Fruit fly (Drosophila melanogaster): Measurements from ENCODE around the gene CG46280.

Gene CG46280

DNA sequence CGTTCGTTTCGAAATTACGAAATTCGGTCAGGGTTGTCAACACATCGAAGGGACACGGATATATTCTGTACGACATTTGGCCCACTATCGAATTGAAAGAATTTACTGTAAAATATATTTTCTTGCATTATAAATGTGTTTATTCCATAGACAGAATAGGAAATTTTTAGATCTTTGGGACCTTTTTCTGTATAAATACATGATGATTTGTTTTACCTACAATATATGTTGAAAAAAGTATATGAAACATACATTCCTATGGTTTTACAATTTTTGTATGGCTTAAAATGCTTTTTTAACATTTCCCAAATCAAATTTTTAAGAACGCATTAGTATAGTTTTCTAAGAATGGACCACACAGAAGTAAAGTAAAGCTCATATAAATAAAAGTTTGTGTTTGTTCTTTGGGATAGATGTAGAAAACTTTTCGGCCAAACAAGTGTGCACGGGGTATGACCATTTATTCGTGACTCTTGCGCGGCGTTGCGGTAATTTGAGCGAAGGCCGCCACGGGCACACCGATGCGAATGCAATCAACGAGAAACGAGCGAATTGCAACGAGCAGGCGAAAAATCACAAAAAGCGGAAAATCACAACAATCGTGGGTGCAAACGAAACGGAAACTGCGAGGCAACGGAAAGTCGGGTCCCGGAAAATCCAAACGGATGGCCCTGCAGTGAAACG lies 32.8 kb downstream of the CG46280 start, which contains the start of the genes CG17327, CG44194 and CG7518 (continued):
- no peak for TF ChIP-seq twi (tag; optimal IDR thresholded peaks at IDR 0.05)
- TF ChIP-seq nerfin-2 (GFP tag; IDR thresholded peaks at IDR 0.05; ENCODE audit: partially characterized antibody) = no peak
- no peak for TF ChIP-seq fd102C (GFP tag; optimal IDR thresholded peaks at IDR 0.05)
- TF ChIP-seq CG16815 (GFP tag; optimal IDR thresholded peaks at IDR 0.05) = no peak
- no peak for TF ChIP-seq prd (optimal IDR thresholded peaks at IDR 0.05)
- TF ChIP-seq prd (GFP tag; IDR thresholded peaks at IDR 0.05) = no peak
- peak; percentile 0 for TF ChIP-seq CHES-1-like (GFP tag; optimal IDR thresholded peaks at IDR 0.05)
- TF ChIP-seq mld (GFP tag; IDR thresholded peaks at IDR 0.05; ENCODE audit: partially characterized antibody) = no peak
- TF ChIP-seq ro (GFP tag; IDR thresholded peaks at IDR 0.05) = no peak
- peak; percentile 40 for TF ChIP-seq Camta (GFP tag; optimal IDR thresholded peaks at IDR 0.05)
- no peak for TF ChIP-seq CG11695 (GFP tag; IDR thresholded peaks at IDR 0.05)
- TF ChIP-seq dmrt11E (tag; optimal IDR thresholded peaks at IDR 0.05) = no peak
- no peak for TF ChIP-seq CG2202 (tag; optimal IDR thresholded peaks at IDR 0.05)
- TF ChIP-seq pnt (GFP tag; optimal IDR thresholded peaks at IDR 0.05) = no peak
- peak; percentile 27 for TF ChIP-seq pum (GFP tag; optimal IDR thresholded peaks at IDR 0.05)
- TF ChIP-seq Hmx (GFP tag; optimal IDR thresholded peaks at IDR 0.05) = no peak
- TF ChIP-seq CG32767 (GFP tag; IDR thresholded peaks at IDR 0.05) = no peak
- no peak for TF ChIP-seq CG4854 (GFP tag; optimal IDR thresholded peaks at IDR 0.05)
- TF ChIP-seq wor (GFP tag; IDR thresholded peaks at IDR 0.05) = no peak
- no peak for TF ChIP-seq ems (GFP tag; optimal IDR thresholded peaks at IDR 0.05)
- no peak for TF ChIP-seq chn (GFP tag; optimal IDR thresholded peaks at IDR 0.05)
- TF ChIP-seq Hmr (GFP tag; optimal IDR thresholded peaks at IDR 0.05) = no peak
- TF ChIP-seq CG42726 (GFP tag; IDR thresholded peaks at IDR 0.05; ENCODE audit: partially characterized antibody) = peak; percentile 51; the same call in 1 of the 2 replicates
- no peak for TF ChIP-seq Gsc (GFP tag; IDR thresholded peaks at IDR 0.05)
- no peak for TF ChIP-seq CG11093 (GFP tag; IDR thresholded peaks at IDR 0.05)
- peak; percentile 26 for TF ChIP-seq Hsf (GFP tag; optimal IDR thresholded peaks at IDR 0.05)
- TF ChIP-seq NFAT (GFP tag; IDR thresholded peaks at IDR 0.05) = peak; percentile 57
- TF ChIP-seq CG15073 (GFP tag; optimal IDR thresholded peaks at IDR 0.05) = no peak
- TF ChIP-seq CrebB (tag; optimal IDR thresholded peaks at IDR 0.05) = no peak
- no peak for TF ChIP-seq NC2β (GFP tag; optimal IDR thresholded peaks at IDR 0.05)
- TF ChIP-seq CG17328 (GFP tag; IDR thresholded peaks at IDR 0.05) = no peak
- TF ChIP-seq CG3847 (GFP tag; IDR thresholded peaks at IDR 0.05) = peak; percentile 24; the same call in 1 of the 2 replicates
- no peak for TF ChIP-seq CG4424 (GFP tag; optimal IDR thresholded peaks at IDR 0.05)
- no peak for TF ChIP-seq CG3726 (GFP tag; IDR thresholded peaks at IDR 0.05)
- TF ChIP-seq nmo (GFP tag; optimal IDR thresholded peaks at IDR 0.05) = peak; percentile 45
- TF ChIP-seq CG7839 (tag; optimal IDR thresholded peaks at IDR 0.05) = no peak
- TF ChIP-seq schlank (tag; optimal IDR thresholded peaks at IDR 0.05) = no peak
- TF ChIP-seq fd96Cb (tag; optimal IDR thresholded peaks at IDR 0.05) = peak; percentile 5
- no peak for TF ChIP-seq Mes4 (GFP tag; optimal IDR thresholded peaks at IDR 0.05)
- TF ChIP-seq pan (optimal IDR thresholded peaks at IDR 0.05) = no peak
- TF ChIP-seq pan (GFP tag; optimal IDR thresholded peaks at IDR 0.05 in 1 of 2, IDR thresholded peaks at IDR 0.05 in 1 of 2) = no peak
- peak; percentile 30 for TF ChIP-seq lilli (GFP tag; optimal IDR thresholded peaks at IDR 0.05)
- peak; percentile 99 for TF ChIP-seq CG12155 (GFP tag; optimal IDR thresholded peaks at IDR 0.05)
- no peak for TF ChIP-seq CG8765 (GFP tag; IDR thresholded peaks at IDR 0.05)
- TF ChIP-seq CG18262 (tag; optimal IDR thresholded peaks at IDR 0.05) = no peak
- no peak for TF ChIP-seq wek (GFP tag; optimal IDR thresholded peaks at IDR 0.05)
- TF ChIP-seq HmgD (GFP tag; optimal IDR thresholded peaks at IDR 0.05) = peak; percentile 52
- no peak for TF ChIP-seq CoRest (tag; optimal IDR thresholded peaks at IDR 0.05)
- no peak for TF ChIP-seq CkIIα-i1 (GFP tag; IDR thresholded peaks at IDR 0.05)
- no peak for TF ChIP-seq CG3281 (GFP tag; optimal IDR thresholded peaks at IDR 0.05)
- no peak for TF ChIP-seq NC2α (GFP tag; optimal IDR thresholded peaks at IDR 0.05)

All from whole organism, embryonic.